Worm (Caenorhabditis elegans) whole organism, L4 larva: ENCODE measurements around the gene mff-1.

Source experiments
- F10B5.3 ChIP-seq: sonication (generic microtip); optimal IDR thresholded peaks from 2 replicates; lab custom pipeline; 2016; ENCODE audit warnings: mild to moderate bottlenecking, missing genetic modification characterization, missing compliant biosample characterization
- T26A8.4 ChIP-seq: fragments of 200-800 bp; sonication (Bioruptor generic); IDR thresholded peaks from 2 replicates; pipeline ENCODE4 v1.3.6; 2022; ENCODE audit warnings: missing genetic modification characterization, missing compliant biosample characterization
- ZK337.2 ChIP-seq: fragments of 200-800 bp; sonication (Bioruptor generic); IDR thresholded peaks from 2 replicates; pipeline ENCODE4 v1.3.6; 2022; ENCODE audit warnings: missing genetic modification reagents, missing genetic modification characterization, missing compliant biosample characterization
- ama-1 ChIP-seq: fragments of 150-350 bp; optimal IDR thresholded peaks from 2 replicates; lab custom pipeline; 2014; ENCODE audit warnings: inconsistent platforms, mixed read lengths
- arid-1 ChIP-seq: fragments of 200-800 bp; sonication (Bioruptor generic); conservative IDR thresholded peaks from 2 replicates; pipeline ENCODE4 v1.3.6; 2022; ENCODE audit warnings: missing genetic modification reagents, missing genetic modification characterization, missing compliant biosample characterization
- ceh-62 ChIP-seq: sonication (generic microtip); optimal IDR thresholded peaks from 2 replicates; lab custom pipeline; 2017; ENCODE audit warnings: missing biosample characterization, missing genetic modification characterization
- ctbp-1 ChIP-seq: fragments of 200-800 bp; sonication (Bioruptor generic); IDR thresholded peaks from 2 replicates; pipeline ENCODE4 v1.3.6; 2022; ENCODE audit warnings: missing genetic modification reagents, missing genetic modification characterization, missing compliant biosample characterization
- daf-16 ChIP-seq, 3 experiments: sonication (generic microtip); optimal IDR thresholded peaks; 2 replicates each; lab custom pipeline; 2016 to 2017; ENCODE audit warnings: missing genetic modification characterization in 3 of 3, missing genetic modification reagents in 3 of 3, mild to moderate bottlenecking in 2 of 3, missing compliant biosample characterization in 2 of 3, missing biosample characterization in 1 of 3, moderate library complexity in 1 of 3
- dmd-6 ChIP-seq: fragments of 200-800 bp; sonication (Bioruptor generic); IDR thresholded peaks from 2 replicates; pipeline ENCODE4 v1.3.6; 2022; ENCODE audit warnings: missing genetic modification reagents, missing genetic modification characterization, missing compliant biosample characterization
- dve-1 ChIP-seq: sonication (generic microtip); optimal IDR thresholded peaks from 2 replicates; lab custom pipeline; 2017; ENCODE audit warnings: antibody characterized with exemption, mild to moderate bottlenecking, missing genetic modification characterization, missing compliant biosample characterization; ENCODE audit not compliant: insufficient read depth
- fkh-10 ChIP-seq: fragments of 150-350 bp; optimal IDR thresholded peaks from 2 replicates; lab custom pipeline; 2014; ENCODE audit warnings: missing biosample characterization, missing genetic modification reagents, missing genetic modification characterization
- fos-1 ChIP-seq: fragments of 150-350 bp; optimal IDR thresholded peaks from 2 replicates; lab custom pipeline; 2014; ENCODE audit warnings: missing biosample characterization, missing genetic modification characterization
- gei-8 ChIP-seq: fragments of 200-800 bp; sonication (Bioruptor generic); optimal IDR thresholded peaks from 2 replicates; lab custom pipeline; 2018; ENCODE audit warnings: mild to moderate bottlenecking, missing genetic modification characterization, missing compliant biosample characterization
- hlh-11 ChIP-seq: fragments of 200-800 bp; sonication (Bioruptor generic); optimal IDR thresholded peaks from 2 replicates; lab custom pipeline; 2018; ENCODE audit warnings: mild to moderate bottlenecking, missing genetic modification characterization, missing compliant biosample characterization
- hlh-30 ChIP-seq: sonication (generic microtip); optimal IDR thresholded peaks from 2 replicates; lab custom pipeline; 2017; ENCODE audit warnings: antibody characterized with exemption, mild to moderate bottlenecking, missing genetic modification characterization, missing compliant biosample characterization; ENCODE audit not compliant: insufficient read depth
- jun-1 ChIP-seq: fragments of 150-350 bp; optimal IDR thresholded peaks from 2 replicates; lab custom pipeline; 2014; ENCODE audit warnings: missing biosample characterization, missing genetic modification reagents, missing genetic modification characterization
- lin-38 ChIP-seq: fragments of 200-800 bp; sonication (Bioruptor generic); IDR thresholded peaks from 2 replicates; pipeline ENCODE4 v1.3.6; 2022; ENCODE audit warnings: missing genetic modification reagents, missing genetic modification characterization, missing compliant biosample characterization
- lin-39 ChIP-seq: fragments of 150-350 bp; optimal IDR thresholded peaks from 2 replicates; lab custom pipeline; 2014; ENCODE audit warnings: missing biosample characterization, missing genetic modification reagents, missing genetic modification characterization
- lsy-2 ChIP-seq, 2 experiments: fragments of 150-350 bp in 1 of 2; sonication (generic microtip) in 1 of 2; optimal IDR thresholded peaks; 2 replicates each; lab custom pipeline; 2014 to 2017; ENCODE audit warnings: missing biosample characterization in 2 of 2, missing genetic modification characterization in 2 of 2
- madf-5 ChIP-seq, 2 experiments: fragments of 200-800 bp; sonication (Bioruptor generic); IDR thresholded peaks; 2 replicates each; pipeline ENCODE4 v1.3.6; 2022; ENCODE audit warnings: missing compliant biosample characterization in 2 of 2, missing genetic modification characterization in 2 of 2
- madf-9 ChIP-seq: fragments of 200-800 bp; sonication (Bioruptor generic); conservative IDR thresholded peaks from 2 replicates; pipeline ENCODE4 v1.3.6; 2022; ENCODE audit warnings: missing genetic modification reagents, missing genetic modification characterization, missing compliant biosample characterization
- mdt-29 ChIP-seq: fragments of 200-800 bp; sonication (Bioruptor generic); IDR thresholded peaks from 2 replicates; pipeline ENCODE4 v1.3.6; 2022; ENCODE audit warnings: missing genetic modification reagents, missing genetic modification characterization, missing compliant biosample characterization
- mxl-3 ChIP-seq: fragments of 200-800 bp; sonication (Bioruptor generic); optimal IDR thresholded peaks from 2 replicates; lab custom pipeline; 2018; ENCODE audit warnings: mild to moderate bottlenecking, missing genetic modification characterization, missing compliant biosample characterization
- nhr-102 ChIP-seq: sonication (generic microtip); optimal IDR thresholded peaks from 2 replicates; lab custom pipeline; 2016; ENCODE audit warnings: mild to moderate bottlenecking, missing genetic modification characterization, moderate library complexity, missing compliant biosample characterization
- nhr-25 ChIP-seq: sonication (generic microtip); optimal IDR thresholded peaks from 2 replicates; lab custom pipeline; 2017; ENCODE audit warnings: missing genetic modification characterization, mild to moderate bottlenecking, missing compliant biosample characterization, antibody characterized with exemption, moderate library complexity, borderline replicate concordance; ENCODE audit not compliant: insufficient read depth
- nhr-28 ChIP-seq: fragments of 150-350 bp; optimal IDR thresholded peaks from 2 replicates; lab custom pipeline; 2014; ENCODE audit warnings: missing biosample characterization, missing genetic modification characterization
- nhr-41 ChIP-seq: fragments of 200-800 bp; sonication (Bioruptor generic); IDR thresholded peaks from 2 replicates; pipeline ENCODE4 v1.3.6; 2022; ENCODE audit warnings: missing genetic modification reagents, missing genetic modification characterization, missing compliant biosample characterization
- nhr-76 ChIP-seq: fragments of 150-350 bp; optimal IDR thresholded peaks from 2 replicates; lab custom pipeline; 2014; ENCODE audit warnings: missing biosample characterization, missing genetic modification characterization
- pha-4 ChIP-seq, 2 experiments: fragments of 150-350 bp in 1 of 2; fragments of 200-800 bp in 1 of 2; sonication (Bioruptor generic) in 1 of 2; IDR thresholded peaks in 1 of 2; optimal IDR thresholded peaks in 1 of 2; 2 replicates each; pipeline versions ENCODE4 v1.3.6 to Lab custom; 2014 to 2022; ENCODE audit warnings: missing genetic modification characterization in 2 of 2, missing genetic modification reagents in 2 of 2, missing biosample characterization in 1 of 2, missing compliant biosample characterization in 1 of 2
- php-3 ChIP-seq: fragments of 200-800 bp; sonication (Bioruptor generic); IDR thresholded peaks from 2 replicates; pipeline ENCODE4 v1.3.6; 2022; ENCODE audit warnings: missing genetic modification reagents, missing genetic modification characterization, missing compliant biosample characterization
- pqm-1 ChIP-seq: sonication (generic microtip); optimal IDR thresholded peaks from 2 replicates; lab custom pipeline; 2017; ENCODE audit warnings: missing biosample characterization, missing genetic modification characterization
- saeg-2 ChIP-seq: fragments of 200-800 bp; sonication (Bioruptor generic); IDR thresholded peaks from 2 replicates; pipeline ENCODE4 v1.3.6; 2022; ENCODE audit warnings: missing genetic modification reagents, missing genetic modification characterization, missing compliant biosample characterization
- tra-1 ChIP-seq: fragments of 200-800 bp; sonication (Bioruptor generic); IDR thresholded peaks from 2 replicates; pipeline ENCODE4 v1.3.6; 2022; ENCODE audit warnings: missing genetic modification reagents, missing genetic modification characterization, missing compliant biosample characterization
- unc-39 ChIP-seq: sonication (generic microtip); optimal IDR thresholded peaks from 2 replicates; lab custom pipeline; 2017; ENCODE audit warnings: missing biosample characterization, missing genetic modification characterization
- unc-62 ChIP-seq, 3 experiments: fragments of 150-350 bp in 1 of 3; sonication (generic microtip); optimal IDR thresholded peaks in 2 of 3; peaks in 1 of 3; 1 replicate in 1 of 3; 2 replicates in 2 of 3; lab custom pipeline; 2014 to 2017; ENCODE audit warnings: missing biosample characterization in 3 of 3, missing genetic modification characterization in 3 of 3, missing genetic modification reagents in 3 of 3, missing genotype in 1 of 3
- zag-1 ChIP-seq: fragments of 150-350 bp; optimal IDR thresholded peaks from 2 replicates; lab custom pipeline; 2014; ENCODE audit warnings: missing biosample characterization, missing genetic modification characterization
- zip-11 ChIP-seq: fragments of 200-800 bp; sonication (Bioruptor generic); IDR thresholded peaks from 2 replicates; pipeline ENCODE4 v1.3.6; 2022; ENCODE audit warnings: missing genetic modification characterization, missing compliant biosample characterization

The mff-1 gene

DNA sequence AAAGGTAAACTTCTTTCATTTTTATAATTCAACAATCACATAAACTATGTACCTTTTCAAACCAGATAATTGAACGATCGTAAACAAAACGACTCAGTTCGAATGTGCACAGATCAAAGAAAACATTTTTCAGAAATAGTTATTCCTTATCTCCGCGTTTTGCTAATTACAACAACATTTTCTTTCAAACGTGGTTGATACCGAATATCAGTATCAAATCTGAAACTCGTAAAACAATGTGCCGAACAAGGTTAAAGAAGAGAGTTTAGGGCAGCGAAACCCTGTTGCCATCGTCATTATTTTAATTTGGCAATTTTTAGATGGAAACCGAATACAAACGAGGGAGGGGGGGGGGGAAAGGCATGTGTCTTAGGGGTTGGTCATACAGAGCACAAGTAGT, 5.6 kb downstream of the mff-1 start, which contains the start of gene scav-4:
TSS of gene scav-4 (plus strand) at position 383 of the 400 bp plus-strand sequence.
- TF ChIP-seq unc-39 (tag; lab: Kevin White, UChicago): no peak
- TF ChIP-seq pqm-1: peak; percentile 31
- no peak for TF ChIP-seq zip-11 (GFP tag; lab: Robert Waterston, UW)
- peak; percentile 49 for TF ChIP-seq hlh-11
- TF ChIP-seq arid-1 (GFP tag; lab: Robert Waterston, UW): no peak
- TF ChIP-seq mxl-3 (GFP tag; lab: Kevin White, UChicago): peak; percentile 34
- TF ChIP-seq dve-1 (tag; lab: Kevin White, UChicago): peak; percentile 6
- no peak for TF ChIP-seq daf-16 (GFP tag; optimal IDR thresholded peaks at IDR 0.05; lab: Kevin White, UChicago)
- TF ChIP-seq daf-16 (tag; optimal IDR thresholded peaks at IDR 0.05; lab: Kevin White, UChicago): peak; percentile 94
- TF ChIP-seq mdt-29 (GFP tag; lab: Robert Waterston, UW): no peak
- peak; percentile 56 for TF ChIP-seq nhr-28 (tag; lab: Kevin White, UChicago)
- TF ChIP-seq ctbp-1 (GFP tag; lab: Robert Waterston, UW): no peak
- no peak for TF ChIP-seq nhr-102 (tag; lab: Kevin White, UChicago)
- TF ChIP-seq dmd-6 (GFP tag; lab: Robert Waterston, UW): peak; percentile 46
- peak; percentile 53; the same call in 1 of the 2 replicates for TF ChIP-seq php-3
- TF ChIP-seq zag-1 (tag; lab: Kevin White, UChicago): no peak
- TF ChIP-seq nhr-41 (GFP tag; lab: Robert Waterston, UW): no peak
- TF ChIP-seq, all 104 proteins: peak for 8

DNA sequence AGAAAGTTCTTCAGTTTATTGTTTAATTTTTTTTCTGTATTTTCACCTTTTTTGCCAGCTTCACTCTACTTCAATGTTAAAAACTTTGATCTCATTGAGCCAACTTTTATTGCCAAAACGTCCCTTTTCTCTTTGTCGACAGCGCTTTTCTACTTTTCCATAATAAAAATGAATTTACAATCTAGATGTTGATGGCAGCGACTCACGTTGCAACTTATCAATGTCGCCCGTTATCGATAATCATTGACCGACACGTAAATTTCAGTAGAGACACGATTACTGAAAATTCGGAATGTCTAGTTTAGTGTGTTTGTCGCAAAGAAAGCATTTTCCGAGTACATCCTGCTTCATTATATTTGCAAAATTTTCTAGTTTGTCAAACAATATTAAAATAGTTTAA, 7.3 kb downstream of the mff-1 start:
- TF ChIP-seq pqm-1 (peak; percentile 77), mxl-3 (GFP tag; lab: Kevin White, UChicago) (peak; percentile 36), nhr-28 (tag; lab: Kevin White, UChicago) (peak; percentile 2), lsy-2 (tag; optimal IDR thresholded peaks at IDR 0.05; lab: Kevin White, UChicago) (no peak), nhr-76 (tag; lab: Kevin White, UChicago) (no peak), gei-8 (GFP tag; lab: Kevin White, UChicago) (no peak), daf-16 (GFP tag; optimal IDR thresholded peaks at IDR 0.05; lab: Kevin White, UChicago) (no peak), daf-16 (tag; optimal IDR thresholded peaks at IDR 0.05; lab: Kevin White, UChicago) (peak; percentile 56), dve-1 (tag; lab: Kevin White, UChicago) (peak; percentile 7), hlh-11 (peak; percentile 18), ceh-62 (tag; lab: Kevin White, UChicago) (no peak), ZK337.2 (GFP tag; lab: Robert Waterston, UW) (no peak), fos-1 (tag; lab: Kevin White, UChicago) (no peak), dmd-6 (GFP tag; lab: Robert Waterston, UW) (peak; percentile 47), ctbp-1 (GFP tag; lab: Robert Waterston, UW) (no peak), unc-62 (GFP tag; optimal IDR thresholded peaks at IDR 0.05 in 1 of 2; lab: Kevin White, UChicago) (peak in 1 of 2 experiments; percentile 11), unc-62 (tag; optimal IDR thresholded peaks at IDR 0.05; lab: Kevin White, UChicago) (no peak)

DNA sequence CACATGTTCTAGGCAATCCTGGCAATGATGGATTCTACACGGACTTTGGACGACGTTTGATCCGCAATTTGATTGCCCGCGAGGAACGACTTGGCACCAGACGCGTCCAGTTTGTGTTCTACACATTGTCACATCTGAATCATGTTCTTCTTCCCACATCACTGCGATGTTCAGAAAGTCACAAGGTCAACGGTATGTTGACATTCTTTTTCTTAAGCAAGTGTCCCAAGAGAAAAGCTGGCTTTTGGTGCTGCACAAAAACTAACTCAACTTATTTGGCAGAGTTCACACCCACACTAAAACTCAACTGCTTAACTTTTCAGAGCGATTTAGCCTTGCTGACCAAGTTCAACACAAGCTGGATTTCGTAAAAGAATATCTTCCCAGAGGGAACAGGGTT, 8.4 kb downstream of the mff-1 start:
- TF ChIP-seq madf-5 (GFP tag; IDR thresholded peaks at IDR 0.05; lab: Robert Waterston, UW) (no peak), lin-39 (no peak), unc-62 (GFP tag; optimal IDR thresholded peaks at IDR 0.05 in 1 of 2; lab: Kevin White, UChicago) (peak in 1 of 2 experiments; percentile 98), unc-62 (tag; optimal IDR thresholded peaks at IDR 0.05; lab: Kevin White, UChicago) (no peak), F10B5.3 (tag; lab: Kevin White, UChicago) (no peak), ama-1 (no peak), pha-4 (GFP tag; IDR thresholded peaks at IDR 0.05; lab: Robert Waterston, UW) (no peak), pha-4 (tag; optimal IDR thresholded peaks at IDR 0.05; lab: Kevin White, UChicago) (no peak), nhr-25 (tag; lab: Kevin White, UChicago) (no peak), ZK337.2 (GFP tag; lab: Robert Waterston, UW) (no peak), T26A8.4 (GFP tag; lab: Robert Waterston, UW) (no peak), madf-9 (no peak), fkh-10 (GFP tag; lab: Kevin White, UChicago) (no peak), jun-1 (no peak), tra-1 (GFP tag; lab: Robert Waterston, UW) (no peak), unc-39 (tag; lab: Kevin White, UChicago) (no peak), zip-11 (GFP tag; lab: Robert Waterston, UW) (no peak), lin-38 (no peak), hlh-11 (peak; percentile 4), hlh-30 (tag; lab: Kevin White, UChicago) (peak; percentile 4), saeg-2 (GFP tag; lab: Robert Waterston, UW) (no peak)
- TF ChIP-seq, all 104 proteins: peak for 3
